Worm (Caenorhabditis elegans) whole organism, late embryonic: Measurements from ENCODE around the gene acs-20.

Experiments
- K02D7.2 ChIP-seq: sonication (generic microtip); optimal IDR thresholded peaks from 2 replicates; lab custom pipeline; 2017; ENCODE audit warnings: mild to moderate bottlenecking, missing genetic modification characterization, missing compliant biosample characterization
- ama-1 ChIP-seq: fragments of 150-350 bp; optimal IDR thresholded peaks from 2 replicates; lab custom pipeline; 2014
- ceh-14 ChIP-seq: sonication (generic microtip); optimal IDR thresholded peaks from 2 replicates; lab custom pipeline; 2016; ENCODE audit warnings: missing genotype, missing genetic modification characterization, missing compliant biosample characterization
- ceh-31 ChIP-seq: sonication (generic microtip); optimal IDR thresholded peaks from 2 replicates; lab custom pipeline; 2016; ENCODE audit warnings: missing genetic modification characterization, missing compliant biosample characterization
- elt-4 ChIP-seq: sonication (generic microtip); optimal IDR thresholded peaks from 2 replicates; lab custom pipeline; 2016; ENCODE audit warnings: missing genetic modification characterization, missing compliant biosample characterization
- fax-1 ChIP-seq: sonication (generic microtip); optimal IDR thresholded peaks from 2 replicates; lab custom pipeline; 2016; ENCODE audit warnings: missing genotype, missing genetic modification characterization, missing compliant biosample characterization
- nfya-1 ChIP-seq: sonication (generic microtip); optimal IDR thresholded peaks from 2 replicates; lab custom pipeline; 2017; ENCODE audit warnings: missing genetic modification characterization, mild to moderate bottlenecking, missing compliant biosample characterization, antibody characterized with exemption, moderate library complexity
- pax-1 ChIP-seq: fragments of 150-350 bp; optimal IDR thresholded peaks from 2 replicates; lab custom pipeline; 2014; ENCODE audit warnings: missing biosample characterization, missing genetic modification characterization
- unc-55 ChIP-seq: sonication (generic microtip); optimal IDR thresholded peaks from 2 replicates; lab custom pipeline; 2017; ENCODE audit warnings: missing biosample characterization, missing genetic modification reagents, missing genetic modification characterization
- zip-5 ChIP-seq: sonication (generic microtip); optimal IDR thresholded peaks from 2 replicates; lab custom pipeline; 2016; ENCODE audit warnings: missing genetic modification characterization, missing compliant biosample characterization

ce11 chrIV:12435442-12435841 is 36.9 kb upstream of the acs-20 start, which contains the start of gene irg-4:
- TF ChIP-seq ama-1 (lab: Kevin White, UChicago): no peak
- TF ChIP-seq K02D7.2 (tag; lab: Kevin White, UChicago): no peak
- TF ChIP-seq unc-55 (GFP tag; lab: Kevin White, UChicago): no peak
- TF ChIP-seq pax-1 (tag; lab: Kevin White, UChicago): no peak
- TF ChIP-seq ceh-14 (tag; lab: Kevin White, UChicago): no peak
- no peak for TF ChIP-seq ceh-31 (tag; lab: Kevin White, UChicago)
- no peak for TF ChIP-seq elt-4 (tag; lab: Kevin White, UChicago)
- no peak for TF ChIP-seq nfya-1 (tag; lab: Kevin White, UChicago)
- TF ChIP-seq zip-5: no peak
- TF ChIP-seq fax-1: no peak
